Worm (Caenorhabditis elegans): ENCODE results near the gene srd-48.

The srd-48 gene

DNA sequence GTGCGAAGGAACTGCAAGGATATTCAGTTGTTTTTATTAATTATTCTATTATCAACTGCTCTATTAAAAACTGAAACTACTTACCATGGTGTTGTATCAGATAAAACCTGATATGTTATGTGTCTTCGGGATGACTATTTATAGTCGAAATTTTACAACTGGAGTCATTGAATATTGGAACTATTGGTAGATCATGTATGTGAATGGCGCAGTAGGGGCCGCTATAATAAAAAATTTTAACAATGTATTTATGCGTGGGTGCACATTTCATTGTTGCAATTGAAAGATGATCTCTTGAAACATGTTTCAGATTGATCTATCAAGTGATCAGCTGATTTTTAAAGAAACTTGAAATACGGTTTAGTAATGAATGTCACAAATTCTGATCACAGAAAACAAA is 23.0 kb downstream of the srd-48 start, which contains the start of gene nspc-14:
Gene nspc-14 (minus strand): TSS at position 101 of the 400 bp plus-strand sequence.
- TF ChIP-seq ces-1 (GFP tag; optimal IDR thresholded peaks at IDR 0.05): no peak
- no peak for TF ChIP-seq ham-2 (GFP tag; optimal IDR thresholded peaks at IDR 0.05)
- TF ChIP-seq snpc-4 (tag; optimal IDR thresholded peaks at IDR 0.05): no peak
- TF ChIP-seq mep-1 (tag; optimal IDR thresholded peaks at IDR 0.05): no peak
- TF ChIP-seq bed-3 (GFP tag; optimal IDR thresholded peaks at IDR 0.05): no peak
- no peak for TF ChIP-seq zip-8 (tag; optimal IDR thresholded peaks at IDR 0.05)

DNA sequence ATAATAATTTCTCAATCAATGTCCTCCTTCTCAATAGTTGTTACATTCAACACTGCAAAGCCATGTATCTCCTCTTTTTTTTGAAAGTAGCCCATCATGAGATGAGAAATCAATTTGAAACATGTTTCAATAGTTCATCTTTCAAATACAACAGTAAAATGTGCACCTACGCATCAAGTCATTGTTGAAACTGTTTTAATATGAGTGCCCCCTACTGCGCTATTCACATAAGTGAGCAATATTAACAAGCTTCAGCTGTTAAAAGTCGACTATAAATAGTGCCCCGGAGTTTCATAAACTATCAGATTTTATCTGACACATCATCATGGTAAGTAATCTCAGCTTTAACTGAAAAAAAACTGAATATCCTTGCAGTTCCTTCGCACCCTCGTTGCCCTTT is 24.5 kb downstream of the srd-48 start, which contains the start of the genes nspc-15 and F19H6.6:
Gene nspc-15 (plus strand): TSS at position 301 of the 400 bp plus-strand sequence.
Gene F19H6.6 (plus strand): TSS at position 384 of the 400 bp plus-strand sequence.
- TF ChIP-seq lin-32 (GFP tag; optimal IDR thresholded peaks at IDR 0.05): no peak
- TF ChIP-seq drap-1 (GFP tag; optimal IDR thresholded peaks at IDR 0.05): no peak
- TF ChIP-seq nhr-76 (tag; optimal IDR thresholded peaks at IDR 0.05): no peak
- no peak for TF ChIP-seq ham-2 (GFP tag; optimal IDR thresholded peaks at IDR 0.05)
- TF ChIP-seq nhr-12 (tag; optimal IDR thresholded peaks at IDR 0.05): no peak
- TF ChIP-seq bed-3 (GFP tag; optimal IDR thresholded peaks at IDR 0.05): no peak
- TF ChIP-seq tbx-8 (GFP tag; optimal IDR thresholded peaks at IDR 0.05): no peak
- TF ChIP-seq M03D4.4 (tag; optimal IDR thresholded peaks at IDR 0.05): no peak
- no peak for TF ChIP-seq mab-5 (tag; optimal IDR thresholded peaks at IDR 0.05)
- TF ChIP-seq cnd-1 (tag; optimal IDR thresholded peaks at IDR 0.05): no peak

DNA sequence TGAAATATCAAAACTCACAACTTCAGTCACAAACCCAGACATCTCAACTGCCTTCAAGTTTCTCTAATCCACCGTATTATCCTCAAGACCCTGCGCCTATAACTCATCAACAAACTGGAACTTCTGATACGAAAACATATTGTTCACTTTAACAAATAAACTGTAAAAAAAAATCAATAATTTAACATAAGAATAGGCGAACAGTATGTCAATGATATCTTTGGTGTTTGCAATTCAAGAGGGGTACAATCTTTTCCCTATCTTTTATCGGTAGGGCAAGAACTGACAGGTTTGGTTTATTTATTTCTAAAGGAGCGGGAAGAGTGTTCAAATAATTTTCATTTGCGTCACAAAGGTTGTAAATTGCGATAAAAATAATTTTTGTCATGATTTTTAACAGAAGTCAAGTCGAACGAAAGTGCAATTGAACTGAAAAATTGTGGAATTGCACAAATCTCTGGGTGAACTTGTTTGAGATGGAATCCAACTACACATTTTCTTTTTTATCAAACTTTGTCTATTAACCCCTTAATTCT is 27.1 kb downstream of the srd-48 start:
- TF ChIP-seq hlh-1 (tag; optimal IDR thresholded peaks at IDR 0.05) (peak; percentile 8), lsy-2 (tag; optimal IDR thresholded peaks at IDR 0.05) (peak; percentile 81), tbx-8 (GFP tag; optimal IDR thresholded peaks at IDR 0.05) (no peak), nhr-12 (tag; optimal IDR thresholded peaks at IDR 0.05) (no peak), bed-3 (GFP tag; optimal IDR thresholded peaks at IDR 0.05) (no peak), ces-1 (GFP tag; optimal IDR thresholded peaks at IDR 0.05) (peak; percentile 62), mab-5 (tag; optimal IDR thresholded peaks at IDR 0.05) (peak; percentile 70), mls-2 (tag; optimal IDR thresholded peaks at IDR 0.05) (no peak), mep-1 (tag; optimal IDR thresholded peaks at IDR 0.05) (peak; percentile 49), unc-62 (GFP tag; optimal IDR thresholded peaks at IDR 0.05) (peak; percentile 61), ceh-39 (tag; optimal IDR thresholded peaks at IDR 0.05) (peak; percentile 36), ceh-83 (GFP tag; optimal IDR thresholded peaks at IDR 0.05) (no peak), unc-120 (tag; optimal IDR thresholded peaks at IDR 0.05; ENCODE audit: poor library complexity, severe bottlenecking) (peak; percentile 7), drap-1 (GFP tag; optimal IDR thresholded peaks at IDR 0.05) (peak; percentile 63), nhr-28 (tag; optimal IDR thresholded peaks at IDR 0.05) (peak; percentile 21), ztf-11 (tag; optimal IDR thresholded peaks at IDR 0.05) (no peak), M03D4.4 (tag; optimal IDR thresholded peaks at IDR 0.05) (no peak), nhr-2 (tag; optimal IDR thresholded peaks at IDR 0.05) (peak; percentile 30), elt-3 (tag; optimal IDR thresholded peaks at IDR 0.05) (peak; percentile 67), pha-4 (tag; optimal IDR thresholded peaks at IDR 0.05) (peak; percentile 56), sptf-1 (tag; optimal IDR thresholded peaks at IDR 0.05) (no peak), lin-32 (GFP tag; optimal IDR thresholded peaks at IDR 0.05) (no peak), nhr-237 (tag; optimal IDR thresholded peaks at IDR 0.05) (peak; percentile 99), elt-1 (tag; optimal IDR thresholded peaks at IDR 0.05; ENCODE audit: borderline replicate concordance, insufficient read depth) (no peak), flh-1 (GFP tag; optimal IDR thresholded peaks at IDR 0.05) (no peak), blmp-1 (tag; optimal IDR thresholded peaks at IDR 0.05) (no peak)

DNA sequence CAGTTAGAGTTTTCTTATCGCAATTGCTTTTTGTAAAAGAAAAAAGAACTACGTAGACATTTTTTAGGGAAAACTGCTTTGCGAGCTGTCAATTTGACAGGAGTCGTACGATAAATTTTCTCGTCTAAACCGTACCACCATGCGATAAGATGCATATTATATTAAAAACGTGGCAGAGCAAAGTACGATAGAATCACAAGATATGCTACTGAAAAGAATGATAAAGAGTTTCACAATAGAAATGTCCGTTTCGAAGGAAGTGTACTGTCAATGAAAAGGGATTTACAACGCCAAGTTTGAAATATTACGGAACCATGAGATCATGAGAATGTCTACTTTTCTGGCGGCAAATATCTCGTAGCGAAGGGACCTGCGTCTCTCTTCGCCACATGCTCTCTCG is 28.9 kb downstream of the srd-48 start, which contains the start of gene F19H6.5:
Gene F19H6.5 (minus strand): TSS at position 101 of the 400 bp plus-strand sequence.
- TF ChIP-seq blmp-1 (tag; optimal IDR thresholded peaks at IDR 0.05) (no peak), sptf-1 (tag; optimal IDR thresholded peaks at IDR 0.05) (no peak), ceh-39 (tag; optimal IDR thresholded peaks at IDR 0.05) (no peak), ceh-83 (GFP tag; optimal IDR thresholded peaks at IDR 0.05) (no peak), unc-120 (tag; optimal IDR thresholded peaks at IDR 0.05; ENCODE audit: poor library complexity, severe bottlenecking) (no peak), tbx-8 (GFP tag; optimal IDR thresholded peaks at IDR 0.05) (no peak), nhr-76 (tag; optimal IDR thresholded peaks at IDR 0.05) (no peak), lin-13 (tag; optimal IDR thresholded peaks at IDR 0.05) (no peak), sem-2 (GFP tag; optimal IDR thresholded peaks at IDR 0.05) (no peak)
